Worm (Caenorhabditis elegans) whole organism, L4 larva: Measurements from ENCODE around the gene odd-1.
A peak's percentile ranks its signal among the peaks of the same experiment; 100 is the strongest.

Experiments
- D1046.2 ChIP-seq: fragments of 200-800 bp; sonication (Bioruptor generic); IDR thresholded peaks from 2 replicates; pipeline ENCODE4 v1.3.6; 2022; ENCODE audit warnings: missing genetic modification characterization, missing compliant biosample characterization
- F10B5.3 ChIP-seq: sonication (generic microtip); optimal IDR thresholded peaks from 2 replicates; lab custom pipeline; 2016; ENCODE audit warnings: mild to moderate bottlenecking, missing genetic modification characterization, missing compliant biosample characterization
- F26F4.8 ChIP-seq: fragments of 200-800 bp; sonication (Bioruptor generic); conservative IDR thresholded peaks from 2 replicates; pipeline ENCODE4 v1.3.6; 2022; ENCODE audit warnings: missing genetic modification characterization, missing compliant biosample characterization
- F37D6.2 ChIP-seq: sonication (generic microtip); optimal IDR thresholded peaks from 2 replicates; lab custom pipeline; 2016; ENCODE audit warnings: mild to moderate bottlenecking, missing genetic modification characterization, missing compliant biosample characterization
- F44E2.7 ChIP-seq: fragments of 200-800 bp; sonication (Bioruptor generic); IDR thresholded peaks from 2 replicates; pipeline ENCODE4 v2.1.2; 2022; ENCODE audit warnings: missing genetic modification characterization, missing compliant biosample characterization
- F49E8.2 ChIP-seq: sonication (generic microtip); optimal IDR thresholded peaks from 2 replicates; lab custom pipeline; 2016; ENCODE audit warnings: missing compliant biosample characterization, mild to moderate bottlenecking, missing genetic modification characterization, borderline replicate concordance
- T20F7.1 ChIP-seq: fragments of 200-800 bp; sonication (Bioruptor generic); optimal IDR thresholded peaks from 2 replicates; lab custom pipeline; 2018; ENCODE audit warnings: mild to moderate bottlenecking, missing genetic modification characterization, missing compliant biosample characterization
- aha-1 ChIP-seq: fragments of 150-350 bp; peaks from one replicate; lab custom pipeline; 2014; ENCODE audit warnings: missing biosample characterization, missing genetic modification characterization
- aly-2 ChIP-seq: sonication (generic microtip); optimal IDR thresholded peaks from 2 replicates; lab custom pipeline; 2018; ENCODE audit warnings: missing biosample characterization, missing genetic modification characterization
- arid-1 ChIP-seq: fragments of 200-800 bp; sonication (Bioruptor generic); conservative IDR thresholded peaks from 2 replicates; pipeline ENCODE4 v1.3.6; 2022; ENCODE audit warnings: missing genetic modification reagents, missing genetic modification characterization, missing compliant biosample characterization
- ceh-20 ChIP-seq: fragments of 200-800 bp; sonication (Bioruptor generic); IDR thresholded peaks from 2 replicates; pipeline ENCODE4 v1.3.6; 2022; ENCODE audit warnings: missing genetic modification reagents, missing genetic modification characterization, missing compliant biosample characterization
- daf-8 ChIP-seq: fragments of 200-800 bp; sonication (Bioruptor generic); IDR thresholded peaks from 2 replicates; pipeline ENCODE4 v1.3.6; 2022; ENCODE audit warnings: missing genetic modification characterization, missing compliant biosample characterization
- duxl-1 ChIP-seq: sonication (generic microtip); optimal IDR thresholded peaks from 2 replicates; lab custom pipeline; 2016; ENCODE audit warnings: mild to moderate bottlenecking, missing genetic modification characterization, moderate library complexity, missing compliant biosample characterization; ENCODE audit not compliant: poor library complexity
- dve-1 ChIP-seq: sonication (generic microtip); optimal IDR thresholded peaks from 2 replicates; lab custom pipeline; 2017; ENCODE audit warnings: antibody characterized with exemption, mild to moderate bottlenecking, missing genetic modification characterization, missing compliant biosample characterization; ENCODE audit not compliant: insufficient read depth
- fkh-10 ChIP-seq: fragments of 150-350 bp; optimal IDR thresholded peaks from 2 replicates; lab custom pipeline; 2014; ENCODE audit warnings: missing biosample characterization, missing genetic modification reagents, missing genetic modification characterization
- fos-1 ChIP-seq: fragments of 150-350 bp; optimal IDR thresholded peaks from 2 replicates; lab custom pipeline; 2014; ENCODE audit warnings: missing biosample characterization, missing genetic modification characterization
- hlh-30 ChIP-seq: sonication (generic microtip); optimal IDR thresholded peaks from 2 replicates; lab custom pipeline; 2017; ENCODE audit warnings: antibody characterized with exemption, mild to moderate bottlenecking, missing genetic modification characterization, missing compliant biosample characterization; ENCODE audit not compliant: insufficient read depth
- hmg-1.1 ChIP-seq: fragments of 200-800 bp; sonication (Bioruptor generic); IDR thresholded peaks from 2 replicates; pipeline ENCODE4 v1.3.6; 2022; ENCODE audit warnings: missing genetic modification reagents, missing genetic modification characterization, missing compliant biosample characterization
- lin-13 ChIP-seq: fragments of 150-350 bp; optimal IDR thresholded peaks from 2 replicates; lab custom pipeline; 2014; ENCODE audit warnings: missing biosample characterization, missing genetic modification reagents, missing genetic modification characterization
- lin-15B ChIP-seq: fragments of 150-350 bp; sonication (generic microtip); optimal IDR thresholded peaks from 3 replicates; lab custom pipeline; 2014; ENCODE audit warnings: missing biosample characterization, missing genetic modification characterization
- lin-39 ChIP-seq: fragments of 150-350 bp; optimal IDR thresholded peaks from 2 replicates; lab custom pipeline; 2014; ENCODE audit warnings: missing biosample characterization, missing genetic modification reagents, missing genetic modification characterization
- madf-9 ChIP-seq: fragments of 200-800 bp; sonication (Bioruptor generic); conservative IDR thresholded peaks from 2 replicates; pipeline ENCODE4 v1.3.6; 2022; ENCODE audit warnings: missing genetic modification reagents, missing genetic modification characterization, missing compliant biosample characterization
- mdt-29 ChIP-seq: fragments of 200-800 bp; sonication (Bioruptor generic); IDR thresholded peaks from 2 replicates; pipeline ENCODE4 v1.3.6; 2022; ENCODE audit warnings: missing genetic modification reagents, missing genetic modification characterization, missing compliant biosample characterization
- mep-1 ChIP-seq: fragments of 150-350 bp; sonication (generic microtip); optimal IDR thresholded peaks from 3 replicates; lab custom pipeline; 2014; ENCODE audit warnings: missing biosample characterization, missing genetic modification characterization
- mes-2 ChIP-seq: sonication (generic microtip); optimal IDR thresholded peaks from 2 replicates; lab custom pipeline; 2016; ENCODE audit warnings: missing genotype, mild to moderate bottlenecking, missing genetic modification characterization, missing compliant biosample characterization; ENCODE audit not compliant: poor library complexity, severe bottlenecking
- mxl-3 ChIP-seq: fragments of 200-800 bp; sonication (Bioruptor generic); optimal IDR thresholded peaks from 2 replicates; lab custom pipeline; 2018; ENCODE audit warnings: mild to moderate bottlenecking, missing genetic modification characterization, missing compliant biosample characterization
- nhr-11 ChIP-seq: fragments of 150-350 bp; optimal IDR thresholded peaks from 2 replicates; lab custom pipeline; 2014; ENCODE audit warnings: missing biosample characterization, missing genetic modification characterization
- pqm-1 ChIP-seq: sonication (generic microtip); optimal IDR thresholded peaks from 2 replicates; lab custom pipeline; 2017; ENCODE audit warnings: missing biosample characterization, missing genetic modification characterization
- snpc-1.2 ChIP-seq: fragments of 200-800 bp; sonication (Bioruptor generic); IDR thresholded peaks from 2 replicates; pipeline ENCODE4 v1.3.6; 2022; ENCODE audit warnings: missing genetic modification reagents, missing genetic modification characterization, missing compliant biosample characterization
- unc-39 ChIP-seq: sonication (generic microtip); optimal IDR thresholded peaks from 2 replicates; lab custom pipeline; 2017; ENCODE audit warnings: missing biosample characterization, missing genetic modification characterization
- zip-11 ChIP-seq: fragments of 200-800 bp; sonication (Bioruptor generic); IDR thresholded peaks from 2 replicates; pipeline ENCODE4 v1.3.6; 2022; ENCODE audit warnings: missing genetic modification characterization, missing compliant biosample characterization
- ztf-11 ChIP-seq: fragments of 150-350 bp; optimal IDR thresholded peaks from 2 replicates; lab custom pipeline; 2014; ENCODE audit warnings: missing biosample characterization, missing genetic modification characterization

The odd-1 gene

ce11 chrIII:7090545-7090944 lies 17.6 kb upstream of the odd-1 start, which contains the start of gene ZK418.10:
ZK418.10 (minus strand) TSS chrIII:7090692.
- TF ChIP-seq nhr-11 (tag; lab: Kevin White, UChicago) (peak; percentile 13), F10B5.3 (tag; lab: Kevin White, UChicago) (no peak)

ce11 chrIII:7091042-7091441 lies 17.1 kb upstream of the odd-1 start, which contains the start of gene ZK418.2:
ZK418.2 (plus strand) TSS chrIII:7091342.
- TF ChIP-seq dve-1 (tag; lab: Kevin White, UChicago) (no peak), aha-1 (tag; lab: Kevin White, UChicago) (peak; percentile 57)

- TF ChIP-seq mxl-3 (GFP tag; lab: Kevin White, UChicago) (no peak), aly-2 (tag; lab: Kevin White, UChicago) (no peak), F26F4.8 (GFP tag; lab: Robert Waterston, UW) (no peak), hmg-1.1 (GFP tag; lab: Robert Waterston, UW) (no peak), T20F7.1 (GFP tag; lab: Kevin White, UChicago) (no peak), hlh-30 (tag; lab: Kevin White, UChicago) (no peak), lin-13 (GFP tag; lab: Kevin White, UChicago) (no peak), F44E2.7 (GFP tag; lab: Robert Waterston, UW) (no peak), snpc-1.2 (GFP tag; lab: Robert Waterston, UW) (no peak), fos-1 (tag; lab: Kevin White, UChicago) (no peak), arid-1 (GFP tag; lab: Robert Waterston, UW) (no peak), lin-15B (tag; lab: Kevin White, UChicago) (no peak), lin-39 (no peak), fkh-10 (GFP tag; lab: Kevin White, UChicago) (no peak), mdt-29 (GFP tag; lab: Robert Waterston, UW) (no peak), daf-8 (no peak), aha-1 (tag; lab: Kevin White, UChicago) (no peak)
Observed at ce11 chrIII:7095156-7095555, 13.0 kb upstream of the odd-1 start, which contains the start of gene nhr-9. nhr-9 (plus strand) TSS chrIII:7095462.

- TF ChIP-seq ceh-20 (GFP tag; lab: Robert Waterston, UW) (no peak), aha-1 (tag; lab: Kevin White, UChicago) (peak; percentile 96), mes-2 (tag; lab: Kevin White, UChicago) (no peak)
Observed at ce11 chrIII:7096481-7096880, 11.6 kb upstream of the odd-1 start.

- no peak for TF ChIP-seq duxl-1 (tag; lab: Kevin White, UChicago)
- TF ChIP-seq mep-1 (tag; lab: Kevin White, UChicago): no peak
- TF ChIP-seq zip-11 (GFP tag; lab: Robert Waterston, UW): no peak
- TF ChIP-seq F37D6.2 (tag; lab: Kevin White, UChicago): no peak
- TF ChIP-seq ztf-11 (tag; lab: Kevin White, UChicago): no peak
- TF ChIP-seq madf-9 (GFP tag; lab: Robert Waterston, UW): no peak
- no peak for TF ChIP-seq D1046.2 (GFP tag; lab: Robert Waterston, UW)
- TF ChIP-seq F49E8.2: no peak
- TF ChIP-seq unc-39 (tag; lab: Kevin White, UChicago): no peak
- no peak for TF ChIP-seq pqm-1 (tag; lab: Kevin White, UChicago)
Observed at ce11 chrIII:7100001-7100400, 8.1 kb upstream of the odd-1 start, which contains the start of gene ZK418.11. ZK418.11 (plus strand) TSS chrIII:7100289.
